Fruit fly (Drosophila melanogaster) Kc167 (cell line): Measurements from ENCODE around the gene ppk17.

Experiments
- Myc ChIP-seq: fragments of >200 bp; optimal IDR thresholded peaks from 2 replicates; lab custom pipeline; 2017; ENCODE audit warnings: missing external identifiers
- Sin3A ChIP-seq: fragments of >200 bp; optimal IDR thresholded peaks from 2 replicates; lab custom pipeline; 2018; ENCODE audit warnings: missing external identifiers
- h ChIP-seq: fragments of >200 bp; optimal IDR thresholded peaks from 3 replicates; lab custom pipeline; 2018; ENCODE audit warnings: missing external identifiers
- insv ChIP-seq: fragments of >200 bp; optimal IDR thresholded peaks from 3 replicates; lab custom pipeline; 2018; ENCODE audit warnings: missing external identifiers
- psq ChIP-seq: fragments of >200 bp; optimal IDR thresholded peaks from 2 replicates; lab custom pipeline; 2017; ENCODE audit warnings: missing external identifiers
- ttk ChIP-seq: sonication (Bioruptor generic); optimal IDR thresholded peaks from 2 replicates; lab custom pipeline; 2017; ENCODE audit warnings: missing external identifiers

- TF ChIP-seq Myc (lab: Kevin White, UChicago) (no peak), h (lab: Kevin White, UChicago) (no peak), ttk (lab: Kevin White, UChicago) (no peak), psq (lab: Kevin White, UChicago) (no peak), Sin3A (lab: Kevin White, UChicago) (no peak), insv (lab: Kevin White, UChicago) (no peak)
Observed at dm6 chr2L:16716771-16717170, 43.6 kb downstream of the ppk17 start.
